Worm (Caenorhabditis elegans): ENCODE data around the gene srg-48.
A peak's percentile ranks its signal among the peaks of the same experiment; 100 is the strongest.

Gene srg-48

ce11 chrIV:7047762-7048178, 24.4 kb upstream of the srg-48 start:
- TF ChIP-seq ceh-88 (GFP tag; IDR thresholded peaks at IDR 0.05) (no peak), C04F5.9 (tag; optimal IDR thresholded peaks at IDR 0.05) (peak; percentile 21), unc-86 (tag; optimal IDR thresholded peaks at IDR 0.05) (no peak), zag-1 (tag; optimal IDR thresholded peaks at IDR 0.05) (no peak), swsn-7 (tag; optimal IDR thresholded peaks at IDR 0.05) (peak; percentile 49), nhr-28 (tag; optimal IDR thresholded peaks at IDR 0.05) (no peak), jun-1 (tag; optimal IDR thresholded peaks at IDR 0.05) (peak; percentile 28), lir-3 (tag; optimal IDR thresholded peaks at IDR 0.05; ENCODE audit: poor library complexity) (no peak), C34B4.2 (tag; optimal IDR thresholded peaks at IDR 0.05) (no peak), ceh-90 (tag; optimal IDR thresholded peaks at IDR 0.05) (no peak), elt-2 (tag; optimal IDR thresholded peaks at IDR 0.05) (peak; percentile 93), nhr-84 (tag; optimal IDR thresholded peaks at IDR 0.05) (no peak), egl-27 (tag; optimal IDR thresholded peaks at IDR 0.05) (peak in 1 of 2 experiments; percentile 59), dpl-1 (GFP tag; optimal IDR thresholded peaks at IDR 0.05) (peak in 2 of 3 experiments; percentile 28 to 60), ztf-11 (tag; optimal IDR thresholded peaks at IDR 0.05) (no peak), ets-5 (GFP tag; IDR thresholded peaks at IDR 0.05) (no peak), alr-1 (tag; optimal IDR thresholded peaks at IDR 0.05; ENCODE audit: borderline replicate concordance) (no peak), aly-2 (tag; optimal IDR thresholded peaks at IDR 0.05) (no peak), elt-3 (tag; optimal IDR thresholded peaks at IDR 0.05) (peak in 3 of 6 experiments; percentile 81 to 91 (median 91)), nhr-47 (tag; optimal IDR thresholded peaks at IDR 0.05) (peak; percentile 70), mef-2 (tag; optimal IDR thresholded peaks at IDR 0.05) (peak; percentile 16), aha-1 (tag; optimal IDR thresholded peaks at IDR 0.05) (no peak), tlp-1 (tag; optimal IDR thresholded peaks at IDR 0.05) (no peak), fkh-4 (tag; optimal IDR thresholded peaks at IDR 0.05; ENCODE audit: borderline replicate concordance) (no peak), mdl-1 (tag; optimal IDR thresholded peaks at IDR 0.05) (peak in 1 of 2 experiments; percentile 86), zip-4 (GFP tag; optimal IDR thresholded peaks at IDR 0.05) (peak; percentile 0), nhr-20 (tag; optimal IDR thresholded peaks at IDR 0.05) (peak; percentile 89), ztf-4 (tag; optimal IDR thresholded peaks at IDR 0.05) (no peak), mab-9 (GFP tag; IDR thresholded peaks at IDR 0.05) (no peak), skn-1 (tag; optimal IDR thresholded peaks at IDR 0.05) (peak; percentile 9), unc-130 (tag; optimal IDR thresholded peaks at IDR 0.05) (no peak), hlh-4 (tag; optimal IDR thresholded peaks at IDR 0.05) (no peak), hlh-17 (GFP tag; optimal IDR thresholded peaks at IDR 0.05; ENCODE audit: borderline replicate concordance) (no peak), efl-3 (GFP tag; optimal IDR thresholded peaks at IDR 0.05) (no peak), snpc-4 (tag; optimal IDR thresholded peaks at IDR 0.05) (peak; percentile 27), unc-30 (tag; optimal IDR thresholded peaks at IDR 0.05) (no peak), vab-15 (tag; optimal IDR thresholded peaks at IDR 0.05) (no peak), blmp-1 (tag; optimal IDR thresholded peaks at IDR 0.05) (peak; percentile 79), ama-1 (optimal IDR thresholded peaks at IDR 0.05) (peak; percentile 69), lsy-2 (tag; optimal IDR thresholded peaks at IDR 0.05) (peak; percentile 66 to 67), nhr-237 (tag; optimal IDR thresholded peaks at IDR 0.05) (no peak), nhr-71 (tag; optimal IDR thresholded peaks at IDR 0.05) (peak; percentile 91), nhr-85 (tag) (peak; percentile 98), snu-23 (GFP tag; optimal IDR thresholded peaks at IDR 0.05) (peak; percentile 91), pag-3 (tag; optimal IDR thresholded peaks at IDR 0.05; ENCODE audit: borderline replicate concordance, insufficient read depth) (no peak), egl-13 (tag; optimal IDR thresholded peaks at IDR 0.05) (no peak), ces-1 (GFP tag; optimal IDR thresholded peaks at IDR 0.05) (no peak), grh-1 (GFP tag; IDR thresholded peaks at IDR 0.05) (peak; percentile 78), tbx-2 (tag; optimal IDR thresholded peaks at IDR 0.05) (peak; percentile 70), lin-15B (tag; optimal IDR thresholded peaks at IDR 0.05) (no peak), fkh-10 (GFP tag; optimal IDR thresholded peaks at IDR 0.05) (no peak), hpl-2 (GFP tag; optimal IDR thresholded peaks at IDR 0.05) (peak; percentile 29), rnt-1 (tag; optimal IDR thresholded peaks at IDR 0.05) (peak; percentile 39)
